Worm (Caenorhabditis elegans) whole organism, L3 larva: Measurements from ENCODE around the gene F44E7.3.
A peak's percentile ranks its signal among the peaks of the same experiment; 100 is the strongest.

ENCODE experiments used
- R02D3.7 ChIP-seq: fragments of 150-350 bp; optimal IDR thresholded peaks from 2 replicates; lab custom pipeline; 2014; ENCODE audit warnings: missing biosample characterization, missing genetic modification characterization
- ZK546.5 ChIP-seq: sonication (generic microtip); optimal IDR thresholded peaks from 2 replicates; lab custom pipeline; 2017; ENCODE audit warnings: missing biosample characterization, missing genetic modification characterization
- aly-2 ChIP-seq: fragments of 150-350 bp; optimal IDR thresholded peaks from 2 replicates; lab custom pipeline; 2014; ENCODE audit warnings: missing biosample characterization, missing genetic modification characterization
- ceh-28 ChIP-seq: fragments of 150-350 bp; optimal IDR thresholded peaks from 2 replicates; lab custom pipeline; 2014; ENCODE audit warnings: missing biosample characterization, missing genetic modification reagents, missing genetic modification characterization
- ceh-82 ChIP-seq: fragments of 150-350 bp; optimal IDR thresholded peaks from 2 replicates; lab custom pipeline; 2014; ENCODE audit warnings: missing biosample characterization, missing genetic modification characterization
- ceh-9 ChIP-seq: sonication (generic microtip); optimal IDR thresholded peaks from 2 replicates; lab custom pipeline; 2018; ENCODE audit warnings: missing biosample characterization, missing genetic modification characterization
- daf-12 ChIP-seq: fragments of 150-350 bp; optimal IDR thresholded peaks from 2 replicates; lab custom pipeline; 2014; ENCODE audit warnings: missing biosample characterization, missing genetic modification reagents, missing genetic modification characterization
- egl-27 ChIP-seq: sonication (generic microtip); optimal IDR thresholded peaks from 4 replicates; lab custom pipeline; 2017; ENCODE audit warnings: missing biosample characterization, missing genetic modification reagents, missing genetic modification characterization
- egl-5 ChIP-seq: fragments of 150-350 bp; optimal IDR thresholded peaks from 2 replicates; lab custom pipeline; 2017; ENCODE audit warnings: missing biosample characterization, missing genetic modification reagents, missing genetic modification characterization, inconsistent platforms
- elt-1 ChIP-seq: fragments of 150-350 bp; optimal IDR thresholded peaks from 2 replicates; lab custom pipeline; 2014; ENCODE audit warnings: missing biosample characterization, missing genetic modification characterization
- elt-2 ChIP-seq: sonication (generic microtip); optimal IDR thresholded peaks from 2 replicates; lab custom pipeline; 2016; ENCODE audit warnings: missing genetic modification reagents, mild to moderate bottlenecking, missing genetic modification characterization, missing compliant biosample characterization
- elt-3 ChIP-seq, 3 experiments: fragments of 150-350 bp in 1 of 3; sonication (generic microtip) in 2 of 3; optimal IDR thresholded peaks; 2 replicates in 2 of 3; 4 replicates in 1 of 3; lab custom pipeline; 2014 to 2017; ENCODE audit warnings: missing biosample characterization in 3 of 3, missing genetic modification characterization in 3 of 3
- fkh-2 ChIP-seq: fragments of 150-350 bp; optimal IDR thresholded peaks from 2 replicates; lab custom pipeline; 2014; ENCODE audit warnings: missing biosample characterization, missing genetic modification reagents, missing genetic modification characterization
- fos-1 ChIP-seq: fragments of 150-350 bp; optimal IDR thresholded peaks from 2 replicates; lab custom pipeline; 2014; ENCODE audit warnings: missing biosample characterization, missing genetic modification characterization
- hmg-11 ChIP-seq: sonication (generic microtip); optimal IDR thresholded peaks from 2 replicates; lab custom pipeline; 2016; ENCODE audit warnings: missing genetic modification characterization, missing compliant biosample characterization
- jun-1 ChIP-seq: fragments of 150-350 bp; optimal IDR thresholded peaks from 2 replicates; lab custom pipeline; 2014; ENCODE audit warnings: missing biosample characterization, missing genetic modification reagents, missing genetic modification characterization
- lin-15B ChIP-seq: fragments of 150-350 bp; optimal IDR thresholded peaks from 2 replicates; lab custom pipeline; 2014; ENCODE audit warnings: missing biosample characterization, missing genetic modification characterization
- lin-39 ChIP-seq: fragments of 150-350 bp; optimal IDR thresholded peaks from 2 replicates; lab custom pipeline; 2018; ENCODE audit warnings: missing biosample characterization, missing genetic modification reagents, missing genetic modification characterization
- lsy-12 ChIP-seq: sonication (generic microtip); optimal IDR thresholded peaks from 2 replicates; lab custom pipeline; 2016; ENCODE audit warnings: mild to moderate bottlenecking, missing genetic modification characterization, missing compliant biosample characterization
- mdl-1 ChIP-seq: fragments of 150-350 bp; optimal IDR thresholded peaks from 2 replicates; lab custom pipeline; 2014; ENCODE audit warnings: missing biosample characterization, missing genetic modification characterization
- mml-1 ChIP-seq: fragments of 150-350 bp; sonication (generic microtip); optimal IDR thresholded peaks from 3 replicates; lab custom pipeline; 2014; ENCODE audit warnings: missing biosample characterization, missing genetic modification characterization
- nhr-12 ChIP-seq: fragments of 150-350 bp; optimal IDR thresholded peaks from 2 replicates; lab custom pipeline; 2014; ENCODE audit warnings: missing biosample characterization, missing genetic modification characterization
- nhr-23 ChIP-seq: fragments of 150-350 bp; optimal IDR thresholded peaks from 2 replicates; lab custom pipeline; 2014; ENCODE audit warnings: missing biosample characterization, missing genetic modification reagents, missing genetic modification characterization
- nhr-25 ChIP-seq: sonication (generic microtip); optimal IDR thresholded peaks from 2 replicates; lab custom pipeline; 2017; ENCODE audit warnings: missing biosample characterization, missing genetic modification characterization
- nhr-28 ChIP-seq: fragments of 150-350 bp; optimal IDR thresholded peaks from 2 replicates; lab custom pipeline; 2014; ENCODE audit warnings: missing biosample characterization, missing genetic modification characterization
- nhr-76 ChIP-seq: fragments of 150-350 bp; sonication (generic microtip); optimal IDR thresholded peaks from 5 replicates; lab custom pipeline; 2014; ENCODE audit warnings: missing biosample characterization, missing genetic modification characterization
- pha-4 ChIP-seq: fragments of 150-350 bp; optimal IDR thresholded peaks from 2 replicates; lab custom pipeline; 2014; ENCODE audit warnings: missing biosample characterization, missing genetic modification reagents, missing genetic modification characterization
- pqm-1 ChIP-seq: fragments of 150-350 bp; optimal IDR thresholded peaks from 2 replicates; lab custom pipeline; 2017; ENCODE audit warnings: missing biosample characterization, missing genetic modification characterization, inconsistent platforms
- snpc-4 ChIP-seq: fragments of 150-350 bp; optimal IDR thresholded peaks from 2 replicates; lab custom pipeline; 2014; ENCODE audit warnings: missing biosample characterization, missing genetic modification characterization
- tbx-2 ChIP-seq: sonication (generic microtip); optimal IDR thresholded peaks from 2 replicates; lab custom pipeline; 2016; ENCODE audit warnings: mild to moderate bottlenecking, missing genetic modification characterization, missing compliant biosample characterization
- unc-62 ChIP-seq: fragments of 150-350 bp; sonication (generic microtip); optimal IDR thresholded peaks from 4 replicates; lab custom pipeline; 2014; ENCODE audit warnings: missing biosample characterization, missing genetic modification reagents, missing genetic modification characterization
- zag-1 ChIP-seq: fragments of 150-350 bp; optimal IDR thresholded peaks from 2 replicates; lab custom pipeline; 2014; ENCODE audit warnings: missing biosample characterization, missing genetic modification characterization
- ztf-4 ChIP-seq: fragments of 150-350 bp; optimal IDR thresholded peaks from 2 replicates; lab custom pipeline; 2014; ENCODE audit warnings: missing biosample characterization, missing genetic modification characterization

The F44E7.3 gene

ce11 chrV:5813060-5813659 is 41.4 kb downstream of the F44E7.3 start, which contains the start of gene ZC250.4:
Gene ZC250.4, minus strand, starts transcription at chrV:5813137.
- TF ChIP-seq elt-2 = peak; percentile 82
- TF ChIP-seq jun-1 (tag; lab: Kevin White, UChicago) = no peak

- TF ChIP-seq elt-1 (no peak), elt-2 (peak; percentile 81), aly-2 (no peak), R02D3.7 (tag; lab: Kevin White, UChicago) (no peak), nhr-23 (tag; lab: Kevin White, UChicago) (no peak)
- TF ChIP-seq, all 47 proteins: peak for 1
These were observed 44.8 kb downstream of the F44E7.3 start for ce11 chrV:5816470-5817061.

- no peak for TF ChIP-seq egl-27 (tag; lab: Kevin White, UChicago)
- no peak for TF ChIP-seq mdl-1 (tag; lab: Kevin White, UChicago)
- no peak for TF ChIP-seq ZK546.5
- TF ChIP-seq ztf-4 = no peak
- no peak for TF ChIP-seq daf-12 (tag; lab: Kevin White, UChicago)
- TF ChIP-seq unc-62 = no peak
- peak; percentile 75 for TF ChIP-seq elt-2
- no peak for TF ChIP-seq aly-2
- TF ChIP-seq pqm-1 (tag; lab: Kevin White, UChicago) = peak; percentile 58
- no peak for TF ChIP-seq lin-15B
- TF ChIP-seq nhr-28 (tag; lab: Kevin White, UChicago) = no peak
- no peak for TF ChIP-seq egl-5 (tag; lab: Kevin White, UChicago)
- no peak for TF ChIP-seq fos-1 (tag; lab: Kevin White, UChicago)
- no peak for TF ChIP-seq lsy-12
- no peak for TF ChIP-seq nhr-25
- TF ChIP-seq nhr-23 (tag; lab: Kevin White, UChicago) = no peak
- no peak for TF ChIP-seq zag-1 (tag; lab: Kevin White, UChicago)
These were observed 48.2 kb downstream of the F44E7.3 start for ce11 chrV:5819903-5820302.

ce11 chrV:5820401-5820800 is 48.7 kb downstream of the F44E7.3 start:
- TF ChIP-seq elt-3 (tag; optimal IDR thresholded peaks at IDR 0.05; lab: Kevin White, UChicago) (no peak), ceh-28 (tag; lab: Kevin White, UChicago) (no peak), zag-1 (tag; lab: Kevin White, UChicago) (no peak), daf-12 (tag; lab: Kevin White, UChicago) (no peak), fkh-2 (tag; lab: Kevin White, UChicago) (no peak), hmg-11 (tag; lab: Kevin White, UChicago) (no peak), snpc-4 (tag; lab: Kevin White, UChicago) (no peak), lin-39 (no peak), tbx-2 (no peak)
- TF ChIP-seq, all 47 proteins: peak for 0

DNA sequence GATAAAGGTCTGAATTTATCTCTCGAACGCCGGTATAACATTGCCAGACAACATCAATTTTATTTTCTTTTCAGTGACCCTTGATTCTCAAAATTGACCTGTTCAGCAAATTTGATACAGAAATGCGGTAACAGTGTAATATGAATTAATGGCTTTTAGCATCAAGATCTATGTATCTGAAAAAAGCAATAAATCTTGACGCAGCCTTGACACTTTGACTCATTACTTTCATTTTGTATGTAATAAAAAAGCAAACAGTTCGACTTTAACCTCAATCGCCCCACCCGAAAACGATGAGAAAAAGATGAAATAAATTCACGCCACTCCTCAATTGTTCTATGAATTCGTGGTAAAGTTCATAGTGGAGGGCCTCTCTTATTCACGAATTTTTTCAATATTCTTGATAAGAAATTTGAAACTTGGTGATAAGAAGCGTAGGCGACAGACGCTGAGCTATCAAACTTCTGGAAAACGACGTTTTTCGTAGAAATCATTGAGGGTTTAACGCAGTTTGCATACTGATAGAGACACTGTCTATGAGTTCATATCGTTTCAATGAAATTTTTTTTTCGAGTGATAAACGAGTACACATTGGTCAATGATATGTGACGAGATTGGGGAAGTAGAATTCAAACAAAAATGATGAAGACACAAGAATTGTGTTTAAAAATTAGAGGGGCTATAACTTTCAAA is 49.9 kb downstream of the F44E7.3 start:
- TF ChIP-seq pha-4 (no peak), zag-1 (tag; lab: Kevin White, UChicago) (no peak), elt-2 (peak; percentile 92), unc-62 (no peak), nhr-23 (tag; lab: Kevin White, UChicago) (peak; percentile 67), nhr-28 (tag; lab: Kevin White, UChicago) (no peak), ceh-9 (tag; lab: Kevin White, UChicago) (no peak), nhr-76 (no peak), ceh-82 (tag; lab: Kevin White, UChicago) (no peak), ceh-28 (tag; lab: Kevin White, UChicago) (peak; percentile 28), egl-5 (tag; lab: Kevin White, UChicago) (no peak), lin-39 (no peak), fkh-2 (tag; lab: Kevin White, UChicago) (no peak), pqm-1 (tag; lab: Kevin White, UChicago) (peak; percentile 89), nhr-25 (peak; percentile 73), mml-1 (tag; lab: Kevin White, UChicago) (no peak), ZK546.5 (no peak), snpc-4 (tag; lab: Kevin White, UChicago) (no peak), elt-3 (tag; optimal IDR thresholded peaks at IDR 0.05; lab: Kevin White, UChicago) (no peak), nhr-12 (tag; lab: Kevin White, UChicago) (no peak), ztf-4 (no peak)
